Worm (Caenorhabditis elegans): Measurements from ENCODE around the gene F10G7.12.

F10G7.12 gene

DNA sequence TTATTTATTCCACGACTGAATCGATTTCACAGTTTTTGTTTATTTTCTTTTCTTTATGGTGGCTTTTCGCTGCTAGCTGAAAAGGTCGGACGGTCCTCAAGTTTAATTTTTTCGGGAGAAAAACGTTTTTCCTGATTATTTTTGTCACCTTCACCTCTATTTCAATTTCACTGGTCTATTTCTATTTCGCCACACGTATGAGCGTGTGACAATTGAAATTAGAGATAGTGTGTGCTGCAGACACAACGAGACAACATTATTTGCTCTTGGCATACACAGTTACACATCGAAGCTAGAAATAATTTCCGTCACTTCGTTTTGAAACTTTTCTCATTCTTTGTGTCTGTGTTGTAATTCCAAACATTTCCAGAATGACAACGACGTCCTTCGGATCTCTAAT is 26.1 kb downstream of the F10G7.12 start, which contains the start of gene F41C3.8 (continued):
- no peak for TF ChIP-seq ccch-3 (GFP tag; optimal IDR thresholded peaks at IDR 0.05)

DNA sequence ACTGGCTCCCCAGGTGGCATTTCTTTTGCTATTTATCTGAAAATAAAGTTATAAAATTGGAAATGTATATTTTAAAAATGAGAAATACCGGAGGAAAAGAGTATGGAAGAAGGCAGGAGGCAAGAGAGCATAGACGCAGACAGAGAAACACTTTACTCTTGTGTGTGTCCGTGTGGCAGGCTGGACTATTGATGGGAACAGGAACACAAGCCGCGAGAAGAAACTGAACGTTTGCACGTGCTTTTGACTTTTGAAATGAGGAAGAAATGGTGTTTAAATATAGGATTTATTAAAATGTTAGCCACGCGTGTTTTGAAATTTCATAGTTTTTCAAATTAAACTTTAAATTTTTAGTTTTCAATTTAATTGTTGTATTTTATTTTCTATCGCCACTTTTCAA is 36.5 kb downstream of the F10G7.12 start, which contains the start of gene F10G7.10:
Gene F10G7.10, minus strand, starts transcription at position 145 of the 400 bp plus-strand sequence.
- TF ChIP-seq lin-26 (GFP tag; IDR thresholded peaks at IDR 0.05), result no peak
- TF ChIP-seq attf-5 (GFP tag; optimal IDR thresholded peaks at IDR 0.05), result peak; percentile 46
- peak; percentile 35; the same call in 1 of the 2 replicates for TF ChIP-seq hmg-1.2 (GFP tag; IDR thresholded peaks at IDR 0.05)
- no peak for TF ChIP-seq B0019.2 (GFP tag; conservative IDR thresholded peaks at IDR 0.05)
- no peak for TF ChIP-seq cebp-1 (GFP tag; IDR thresholded peaks at IDR 0.05)
- TF ChIP-seq cebp-1 (tag; optimal IDR thresholded peaks at IDR 0.05), result peak; percentile 62

DNA sequence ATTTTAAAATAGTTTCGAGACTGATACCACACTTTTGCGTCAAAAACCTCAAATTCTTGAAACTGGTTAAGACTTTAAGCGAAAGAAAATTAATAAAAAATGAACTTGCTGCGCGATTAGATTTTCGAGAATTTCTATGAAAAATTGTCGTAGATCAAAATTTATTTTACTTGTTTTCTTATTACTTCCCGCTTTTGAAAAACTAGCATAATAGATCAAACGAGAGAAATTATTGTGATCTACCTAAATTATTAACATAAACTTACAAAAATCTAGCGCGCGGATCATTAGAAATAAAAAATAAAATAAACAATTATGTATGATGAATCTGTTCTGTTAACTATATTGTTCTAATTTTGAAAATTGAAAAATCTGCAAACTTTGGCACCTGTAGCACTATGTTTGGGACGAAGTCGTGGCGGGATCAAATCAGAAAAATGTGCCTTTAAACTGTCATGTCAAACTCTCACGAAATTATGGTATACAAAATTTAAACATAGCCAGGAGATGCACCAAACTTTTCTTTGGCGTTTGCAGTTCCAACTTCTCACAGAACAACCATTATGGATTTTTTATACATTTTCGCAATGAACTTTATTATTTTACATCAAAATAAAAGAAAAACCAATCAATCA is 37.3 kb downstream of the F10G7.12 start:
- TF ChIP-seq K11D2.4 (GFP tag; IDR thresholded peaks at IDR 0.05), result no peak
- no peak for TF ChIP-seq sea-2 (GFP tag; IDR thresholded peaks at IDR 0.05)
- TF ChIP-seq unc-130 (GFP tag; optimal IDR thresholded peaks at IDR 0.05), result peak; percentile 3
- no peak for TF ChIP-seq fkh-3 (tag; optimal IDR thresholded peaks at IDR 0.05)
- no peak for TF ChIP-seq ztf-6 (GFP tag; IDR thresholded peaks at IDR 0.05)
- TF ChIP-seq madf-6 (GFP tag; IDR thresholded peaks at IDR 0.05), result peak; percentile 86; the same call in 1 of the 2 replicates
- no peak for TF ChIP-seq F57A8.1 (GFP tag; optimal IDR thresholded peaks at IDR 0.05)
- TF ChIP-seq akir-1 (GFP tag; optimal IDR thresholded peaks at IDR 0.05), result no peak
- TF ChIP-seq ztf-18 (tag; optimal IDR thresholded peaks at IDR 0.05), result no peak
- TF ChIP-seq hlh-26 (GFP tag; conservative IDR thresholded peaks at IDR 0.05), result no peak
- peak; percentile 33 for TF ChIP-seq dpl-1 (GFP tag; optimal IDR thresholded peaks at IDR 0.05)
- peak; percentile 76 for TF ChIP-seq efl-1 (GFP tag; optimal IDR thresholded peaks at IDR 0.05)
- TF ChIP-seq mxl-1 (tag; optimal IDR thresholded peaks at IDR 0.05), result no peak
- TF ChIP-seq mel-28 (tag; optimal IDR thresholded peaks at IDR 0.05; ENCODE audit: borderline replicate concordance), result no peak
- TF ChIP-seq T07F8.4 (tag; optimal IDR thresholded peaks at IDR 0.05), result no peak
- peak in 1 of 3 experiments; percentile 12 for TF ChIP-seq lin-35 (GFP tag; optimal IDR thresholded peaks at IDR 0.05)
- no peak for TF ChIP-seq hmg-1.2 (GFP tag; IDR thresholded peaks at IDR 0.05)
- no peak for TF ChIP-seq ccch-3 (GFP tag; optimal IDR thresholded peaks at IDR 0.05)
- TF ChIP-seq ama-1 (optimal IDR thresholded peaks at IDR 0.05), result peak; percentile 18
- no peak for TF ChIP-seq ama-1 (GFP tag; optimal IDR thresholded peaks at IDR 0.05)

DNA sequence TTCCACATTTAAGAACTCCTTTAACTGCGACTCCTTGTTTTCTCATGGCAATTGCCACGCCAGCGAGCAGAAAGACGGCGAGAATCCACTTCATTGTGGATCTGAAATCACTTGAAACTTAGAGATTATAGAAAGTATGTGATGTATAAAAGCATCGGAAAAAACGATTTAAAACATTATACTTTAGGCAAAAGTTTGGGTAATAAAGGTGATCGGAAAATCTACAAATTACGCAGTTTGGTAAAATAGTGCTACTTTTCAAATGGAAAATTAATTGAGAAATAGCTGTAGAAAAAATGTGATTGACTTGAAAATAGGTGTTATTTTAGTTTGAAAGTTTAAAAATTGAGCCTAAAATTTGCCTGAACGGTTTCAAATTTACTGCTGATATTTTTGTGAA is 38.2 kb downstream of the F10G7.12 start, which contains the start of gene ttr-41:
Gene ttr-41, minus strand, starts transcription at position 101 of the 400 bp plus-strand sequence.
- TF ChIP-seq madf-6 (GFP tag; IDR thresholded peaks at IDR 0.05), result no peak
- TF ChIP-seq F23B12.7 (tag; optimal IDR thresholded peaks at IDR 0.05; ENCODE audit: insufficient read depth), result no peak
- TF ChIP-seq lin-54 (GFP tag; optimal IDR thresholded peaks at IDR 0.05), result no peak
- no peak for TF ChIP-seq snpc-1.1 (tag; optimal IDR thresholded peaks at IDR 0.05; ENCODE audit: insufficient read depth)
- no peak for TF ChIP-seq nfya-2 (GFP tag; IDR thresholded peaks at IDR 0.05)
- no peak for TF ChIP-seq attf-3 (GFP tag; conservative IDR thresholded peaks at IDR 0.05)
- TF ChIP-seq ceh-100 (GFP tag; IDR thresholded peaks at IDR 0.05), result no peak
- TF ChIP-seq hmg-20 (GFP tag; IDR thresholded peaks at IDR 0.05), result no peak
- no peak for TF ChIP-seq egrh-3 (GFP tag; IDR thresholded peaks at IDR 0.05)
- TF ChIP-seq ets-4 (GFP tag; optimal IDR thresholded peaks at IDR 0.05), result no peak
- TF ChIP-seq zim-3 (tag; optimal IDR thresholded peaks at IDR 0.05), result no peak
- no peak for TF ChIP-seq egl-18 (GFP tag; IDR thresholded peaks at IDR 0.05)
